1 fruit fly cellular context compared by ENCODE assay signal in genomic region chrX:2071878-2072817, dm6.
TF ChIP-seq lines count a peak whose summit lies in the region.

TSS of gene Rtca (plus strand) at chrX:2072413.

TF ChIP-seq in whole organism, embryonic, 481 proteins besides CTCF, POLR2A, EP300 and RAD21 (continued from another document):
- TF ChIP-seq CG9609 (GFP tag; optimal IDR thresholded peaks at IDR 0.05; lab: Kevin White, UChicago) (peak; percentile 74), CG10979 (tag; optimal IDR thresholded peaks at IDR 0.05; lab: Kevin White, UChicago) (peak; percentile 64), ken (GFP tag; IDR thresholded peaks at IDR 0.05; lab: Robert Waterston, UW) (peak; percentile 50; the same call in 1 of the 3 replicates), luna (GFP tag; optimal IDR thresholded peaks at IDR 0.05; lab: Kevin White, UChicago) (no peak), CG12299 (tag; optimal IDR thresholded peaks at IDR 0.05; lab: Kevin White, UChicago) (peak; percentile 54), mirr (GFP tag; optimal IDR thresholded peaks at IDR 0.05; lab: Kevin White, UChicago) (no peak), jumu (GFP tag; optimal IDR thresholded peaks at IDR 0.05; lab: Kevin White, UChicago) (peak; percentile 51), CG10462 (GFP tag; optimal IDR thresholded peaks at IDR 0.05; lab: Kevin White, UChicago) (no peak), CG3407 (GFP tag; optimal IDR thresholded peaks at IDR 0.05; lab: Kevin White, UChicago) (peak; percentile 39), Camta (GFP tag; optimal IDR thresholded peaks at IDR 0.05; lab: Kevin White, UChicago) (peak; percentile 17), MESR4 (GFP tag; optimal IDR thresholded peaks at IDR 0.05; lab: Kevin White, UChicago) (peak; percentile 12), Sin3A (optimal IDR thresholded peaks at IDR 0.05; lab: Kevin White, UChicago) (no peak), slbo (GFP tag; IDR thresholded peaks at IDR 0.05; lab: Robert Waterston, UW) (peak; percentile 77), PHDP (tag; optimal IDR thresholded peaks at IDR 0.05; lab: Kevin White, UChicago) (peak; percentile 66), yki (optimal IDR thresholded peaks at IDR 0.05; lab: Kevin White, UChicago) (no peak), h (optimal IDR thresholded peaks at IDR 0.05; lab: Kevin White, UChicago) (no peak), ind (GFP tag; optimal IDR thresholded peaks at IDR 0.05; lab: Kevin White, UChicago) (peak; percentile 77), CG11247 (GFP tag; IDR thresholded peaks at IDR 0.05; lab: Robert Waterston, UW) (peak; percentile 62; the same call in 1 of the 2 replicates), Dad (GFP tag; optimal IDR thresholded peaks at IDR 0.05; lab: Kevin White, UChicago) (peak; percentile 56), CG14441 (GFP tag; IDR thresholded peaks at IDR 0.05; lab: Robert Waterston, UW) (peak; percentile 78), bab2 (GFP tag; optimal IDR thresholded peaks at IDR 0.05; lab: Kevin White, UChicago) (peak; percentile 60), Sox102F (GFP tag; optimal IDR thresholded peaks at IDR 0.05; lab: Kevin White, UChicago) (peak; percentile 56), CG17328 (GFP tag; IDR thresholded peaks at IDR 0.05; lab: Robert Waterston, UW) (0 out of 2 replicates have a peak, but pooled peaks have one; percentile 26), CG18599 (GFP tag; optimal IDR thresholded peaks at IDR 0.05; lab: Kevin White, UChicago) (peak; percentile 93), CG2120 (GFP tag; optimal IDR thresholded peaks at IDR 0.05; lab: Kevin White, UChicago) (peak; percentile 85), corto (GFP tag; optimal IDR thresholded peaks at IDR 0.05; lab: Kevin White, UChicago) (no peak), Mrtf (GFP tag; IDR thresholded peaks at IDR 0.05; lab: Robert Waterston, UW) (0 out of 3 replicates have a peak, but pooled peaks have one; percentile 37), ATbp (GFP tag; optimal IDR thresholded peaks at IDR 0.05; lab: Kevin White, UChicago) (peak; percentile 49), unpg (GFP tag; optimal IDR thresholded peaks at IDR 0.05; lab: Kevin White, UChicago) (peak; percentile 75), CG6765 (GFP tag; optimal IDR thresholded peaks at IDR 0.05; lab: Kevin White, UChicago) (peak; percentile 58), odd (GFP tag; optimal IDR thresholded peaks at IDR 0.05; lab: Kevin White, UChicago) (peak; percentile 54), CkIIα-i1 (GFP tag; IDR thresholded peaks at IDR 0.05; lab: Robert Waterston, UW) (no peak), Taf1 (GFP tag; IDR thresholded peaks at IDR 0.05; lab: Robert Waterston, UW) (peak; percentile 25; the same call in 1 of the 2 replicates), CG6683 (GFP tag; optimal IDR thresholded peaks at IDR 0.05; lab: Kevin White, UChicago) (peak; percentile 43), CG4854 (GFP tag; optimal IDR thresholded peaks at IDR 0.05; lab: Kevin White, UChicago) (peak; percentile 39), NC2β (GFP tag; optimal IDR thresholded peaks at IDR 0.05; lab: Kevin White, UChicago) (peak; percentile 37), dmrt99B (tag; optimal IDR thresholded peaks at IDR 0.05; lab: Kevin White, UChicago) (peak; percentile 83), Mes4 (GFP tag; optimal IDR thresholded peaks at IDR 0.05; lab: Kevin White, UChicago) (peak; percentile 45), CG10654 (GFP tag; optimal IDR thresholded peaks at IDR 0.05; lab: Kevin White, UChicago) (peak; percentile 56), CG13775 (GFP tag; optimal IDR thresholded peaks at IDR 0.05; lab: Kevin White, UChicago) (peak; percentile 46), CG16815 (GFP tag; optimal IDR thresholded peaks at IDR 0.05; lab: Kevin White, UChicago) (peak; percentile 59), CG6854 (GFP tag; optimal IDR thresholded peaks at IDR 0.05; lab: Kevin White, UChicago) (peak; percentile 68), CG6689 (GFP tag; IDR thresholded peaks at IDR 0.05; lab: Robert Waterston, UW) (peak; percentile 71), sd (tag; optimal IDR thresholded peaks at IDR 0.05; lab: Kevin White, UChicago) (peak; percentile 74), Antp (GFP tag; optimal IDR thresholded peaks at IDR 0.05; lab: Kevin White, UChicago) (peak; percentile 78), tup (GFP tag; optimal IDR thresholded peaks at IDR 0.05; lab: Kevin White, UChicago) (no peak), lmd (GFP tag; IDR thresholded peaks at IDR 0.05; lab: Robert Waterston, UW) (peak; percentile 75), CG32772 (GFP tag; IDR thresholded peaks at IDR 0.05; lab: Robert Waterston, UW) (0 out of 2 replicates have a peak, but pooled peaks have one; percentile 45), tap (tag; optimal IDR thresholded peaks at IDR 0.05; lab: Kevin White, UChicago) (peak; percentile 64), CG3995 (GFP tag; optimal IDR thresholded peaks at IDR 0.05; lab: Kevin White, UChicago) (no peak), CG8924 (tag; optimal IDR thresholded peaks at IDR 0.05; lab: Kevin White, UChicago) (peak; percentile 62), CG2129 (GFP tag; IDR thresholded peaks at IDR 0.05; lab: Robert Waterston, UW; ENCODE audit: partially characterized antibody) (no peak), ewg (GFP tag; optimal IDR thresholded peaks at IDR 0.05; lab: Kevin White, UChicago) (peak; percentile 39), Chrac-16 (GFP tag; optimal IDR thresholded peaks at IDR 0.05; lab: Kevin White, UChicago) (peak; percentile 50), CG31224 (GFP tag; IDR thresholded peaks at IDR 0.05; lab: Robert Waterston, UW) (peak; percentile 48; the same call in 1 of the 2 replicates), CG8281 (tag; optimal IDR thresholded peaks at IDR 0.05; lab: Kevin White, UChicago) (peak; percentile 18)
TF ChIP-seq in whole organism, embryonic: peak in this region for 314.
